Fruit fly (Drosophila melanogaster) Kc167 (cell line): ENCODE measurements around the gene CG42324.

Source experiments
- Myc ChIP-seq: fragments of >200 bp; optimal IDR thresholded peaks from 2 replicates; lab custom pipeline; 2017; ENCODE audit warnings: missing external identifiers
- h ChIP-seq: fragments of >200 bp; optimal IDR thresholded peaks from 3 replicates; lab custom pipeline; 2018; ENCODE audit warnings: missing external identifiers
- insv ChIP-seq: fragments of >200 bp; optimal IDR thresholded peaks from 3 replicates; lab custom pipeline; 2018; ENCODE audit warnings: missing external identifiers
- psq ChIP-seq: fragments of >200 bp; optimal IDR thresholded peaks from 2 replicates; lab custom pipeline; 2017; ENCODE audit warnings: missing external identifiers
- ttk ChIP-seq: sonication (Bioruptor generic); optimal IDR thresholded peaks from 2 replicates; lab custom pipeline; 2017; ENCODE audit warnings: missing external identifiers

dm6 chr3L:3531359-3531758, 59.1 kb downstream of the CG42324 start:
- TF ChIP-seq Myc (lab: Kevin White, UChicago) (no peak), ttk (lab: Kevin White, UChicago) (no peak), h (lab: Kevin White, UChicago) (no peak), insv (lab: Kevin White, UChicago) (no peak), psq (no peak)
